Worm (Caenorhabditis elegans) whole organism, dauer: ENCODE data around the gene T19C4.1.
"Not testable (repeated sequence)": the region's sequence is repeated elsewhere in the genome, so short reads cannot be mapped to it uniquely, and the experiment has no call there.

Experiments
- unc-62 ChIP-seq: sonication (generic microtip); optimal IDR thresholded peaks from 2 replicates; lab custom pipeline; 2017; ENCODE audit warnings: missing biosample characterization, missing genetic modification reagents, missing genetic modification characterization

The T19C4.1 gene

DNA sequence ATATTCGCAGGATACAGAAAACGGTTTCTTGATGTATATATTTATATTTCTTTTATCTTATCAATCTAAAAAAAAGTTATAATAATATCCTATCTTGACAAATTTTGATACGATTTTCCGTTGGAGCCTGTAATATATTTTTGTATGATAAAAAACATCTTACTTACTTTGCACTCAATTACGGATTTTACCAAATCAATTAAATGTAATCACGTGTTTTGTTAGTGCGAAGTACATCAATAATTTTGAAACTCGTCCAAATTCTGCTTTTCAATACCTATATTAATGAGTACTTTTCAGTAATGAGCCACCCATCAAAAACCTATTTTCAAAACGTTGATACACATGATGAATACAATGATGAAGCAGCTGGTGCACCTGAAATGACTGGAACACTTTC is at the start of gene T19C4.1:
TSS of gene T19C4.1 (plus strand) at position 301 of the 400 bp plus-strand sequence.
- no peak for TF ChIP-seq unc-62 (GFP tag; lab: Kevin White, UChicago)

DNA sequence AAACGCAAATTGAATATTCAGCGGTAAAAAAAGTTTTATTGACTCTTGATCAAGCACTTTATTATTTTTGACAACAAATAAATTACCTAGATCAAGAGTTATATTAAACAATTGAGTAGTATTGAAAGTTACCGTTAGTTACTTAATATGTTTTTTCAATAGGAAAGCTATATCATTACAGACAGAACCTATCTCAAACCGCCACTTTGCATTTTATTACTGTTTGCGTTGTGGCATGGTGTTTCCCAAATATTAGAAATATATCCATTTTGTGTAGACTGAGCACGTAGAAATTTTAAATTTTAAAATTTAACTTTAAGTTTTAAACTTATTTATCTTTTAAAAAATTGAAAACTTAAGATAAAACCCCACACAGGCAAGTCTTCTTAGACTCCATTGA is 45.1 kb upstream of the T19C4.1 start:
- TF ChIP-seq unc-62 (GFP tag; lab: Kevin White, UChicago): no peak

DNA sequence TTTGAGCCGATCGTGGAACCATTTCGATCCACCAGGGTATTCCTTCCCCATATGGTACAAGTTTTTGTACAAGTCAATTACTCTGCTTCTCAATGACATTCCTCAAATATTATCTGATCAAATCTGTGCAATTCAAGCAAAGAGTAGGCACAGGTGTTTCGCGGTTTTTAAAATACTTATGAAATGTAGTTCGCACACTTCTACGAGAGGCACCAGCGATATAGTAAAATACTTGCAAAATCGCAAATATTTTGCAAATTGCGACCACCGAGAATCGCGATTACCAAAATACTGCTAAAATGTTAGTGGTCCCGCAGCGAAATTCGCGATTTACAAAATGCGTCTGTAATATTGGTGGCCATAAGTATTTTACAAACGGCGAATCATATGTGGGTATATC is 39.9 kb upstream of the T19C4.1 start, which contains the start of gene Y42A5A.5:
TSS of gene Y42A5A.5 (minus strand) at position 101 of the 400 bp plus-strand sequence.
- TF ChIP-seq unc-62 (GFP tag; lab: Kevin White, UChicago): not testable (repeated sequence)

DNA sequence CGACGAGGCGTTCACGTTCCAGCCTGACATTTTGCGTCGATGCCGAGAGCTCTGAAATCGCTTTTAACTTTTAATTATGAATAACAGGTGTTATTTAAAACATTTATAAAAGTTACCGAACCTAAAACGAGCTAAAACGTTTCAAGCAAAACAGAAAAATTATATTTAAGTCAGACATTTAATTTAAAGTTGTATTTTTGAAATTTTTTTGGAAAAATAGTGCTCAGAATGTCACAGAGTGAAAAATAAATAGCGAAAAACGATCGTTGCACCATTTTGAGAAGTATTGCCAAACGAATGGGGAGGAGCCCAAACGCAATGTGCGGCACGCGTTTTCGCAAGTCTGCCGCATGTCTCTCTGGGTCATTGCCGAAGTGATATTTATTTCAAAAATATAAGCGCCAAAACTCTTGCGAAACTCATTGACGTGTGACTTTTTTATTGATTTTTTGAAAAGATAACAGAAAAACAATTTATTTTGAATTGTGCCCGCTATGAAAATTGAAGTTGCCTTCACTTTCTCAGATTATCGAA is 36.4 kb upstream of the T19C4.1 start, which contains the start of gene erfa-3:
TSS of gene erfa-3 (minus strand) at position 51 of the 534 bp plus-strand sequence.
- no peak for TF ChIP-seq unc-62 (GFP tag; lab: Kevin White, UChicago)

DNA sequence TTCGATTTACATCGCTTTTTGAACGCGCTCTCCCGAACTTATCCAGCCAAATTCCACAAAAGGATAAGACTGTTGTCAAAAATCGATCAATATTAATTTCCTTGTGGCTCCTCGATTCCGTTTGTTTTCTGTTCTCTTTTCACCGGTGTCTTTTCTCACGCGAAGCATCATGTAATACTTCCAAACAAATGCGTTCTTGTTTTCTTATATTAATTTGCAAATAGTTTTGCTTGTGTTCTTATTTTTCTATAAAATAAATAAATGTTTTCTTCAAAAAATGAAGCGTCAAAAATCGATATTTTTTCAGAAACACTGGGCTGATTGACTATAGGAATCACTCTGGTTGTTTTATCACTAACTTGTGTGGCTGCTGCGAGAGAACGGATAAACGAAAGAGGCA is 35.9 kb upstream of the T19C4.1 start, which contains the start of gene math-33:
TSS of gene math-33 (plus strand) at position 301 of the 400 bp plus-strand sequence.
- TF ChIP-seq unc-62 (GFP tag; lab: Kevin White, UChicago): no peak

DNA sequence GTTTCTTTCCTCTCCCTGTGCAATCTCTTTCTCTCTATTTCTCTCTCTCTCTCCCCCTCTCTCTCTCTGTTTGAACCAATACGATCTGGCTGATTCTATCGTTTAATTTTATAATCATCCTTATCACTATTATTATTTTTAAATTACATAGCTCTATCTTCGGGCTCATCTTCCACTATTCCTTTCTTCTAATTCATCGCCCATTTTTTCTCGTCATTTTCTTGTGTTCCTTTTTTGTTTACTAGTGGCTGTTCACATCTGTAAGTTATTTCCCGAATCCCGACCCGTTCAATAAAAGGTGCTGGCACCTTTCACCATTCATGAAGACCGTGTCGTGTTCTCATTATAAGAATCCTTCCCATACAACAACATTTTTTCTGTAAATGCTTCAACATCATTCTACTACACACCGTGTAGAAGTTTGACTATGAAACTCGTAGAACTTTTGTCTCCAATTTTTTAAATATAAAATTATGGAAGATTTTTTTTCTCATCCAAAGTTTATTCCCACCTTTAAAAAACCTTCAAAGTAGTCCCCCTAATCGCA is 31.3 kb upstream of the T19C4.1 start:
- no peak for TF ChIP-seq unc-62 (GFP tag; lab: Kevin White, UChicago)

DNA sequence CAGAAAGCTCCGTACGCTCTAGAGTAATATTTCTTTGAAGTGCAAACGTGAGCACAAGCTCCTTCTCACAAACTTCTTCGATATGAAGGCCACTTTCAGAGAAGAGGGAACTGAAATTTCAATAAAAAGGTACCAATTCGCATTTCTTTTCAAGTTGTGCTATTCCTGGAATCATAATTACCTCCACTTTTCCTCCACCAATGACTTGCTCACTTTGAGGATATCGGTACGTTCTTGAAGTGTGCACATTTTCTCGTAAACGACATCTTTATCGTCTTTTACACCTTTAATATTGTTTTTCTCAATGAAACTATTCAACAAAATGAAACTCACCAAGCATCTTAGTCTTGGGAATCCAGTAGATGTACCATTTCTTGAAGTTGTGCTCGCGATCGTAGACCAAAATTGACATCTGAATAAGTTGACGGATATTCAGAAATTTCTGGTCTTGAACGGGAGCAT is 30.2 kb upstream of the T19C4.1 start, which contains the start of gene scb-1:
TSS of gene scb-1 (minus strand) at position 412 of the 462 bp plus-strand sequence.
- TF ChIP-seq unc-62 (GFP tag; lab: Kevin White, UChicago): no peak

DNA sequence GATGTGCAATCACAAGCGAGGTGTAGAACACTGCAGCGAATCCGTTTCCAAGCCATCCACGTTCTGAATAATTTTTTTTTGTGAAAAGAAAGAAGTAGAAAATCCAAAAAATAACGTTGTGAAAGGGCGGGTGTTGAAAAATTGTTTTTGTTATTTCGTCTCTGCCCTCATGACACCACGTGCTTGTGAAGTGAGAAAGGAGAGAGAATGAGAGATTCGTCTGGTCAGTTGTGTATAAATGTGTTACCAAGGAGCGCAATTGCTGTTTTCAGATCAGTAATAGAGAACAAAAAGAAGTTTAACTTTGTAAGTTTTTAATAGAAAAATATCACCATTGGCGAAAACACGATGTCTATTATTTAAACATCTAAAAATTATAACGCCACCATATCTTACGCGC is 28.3 kb upstream of the T19C4.1 start:
- TF ChIP-seq unc-62 (GFP tag; lab: Kevin White, UChicago): no peak

DNA sequence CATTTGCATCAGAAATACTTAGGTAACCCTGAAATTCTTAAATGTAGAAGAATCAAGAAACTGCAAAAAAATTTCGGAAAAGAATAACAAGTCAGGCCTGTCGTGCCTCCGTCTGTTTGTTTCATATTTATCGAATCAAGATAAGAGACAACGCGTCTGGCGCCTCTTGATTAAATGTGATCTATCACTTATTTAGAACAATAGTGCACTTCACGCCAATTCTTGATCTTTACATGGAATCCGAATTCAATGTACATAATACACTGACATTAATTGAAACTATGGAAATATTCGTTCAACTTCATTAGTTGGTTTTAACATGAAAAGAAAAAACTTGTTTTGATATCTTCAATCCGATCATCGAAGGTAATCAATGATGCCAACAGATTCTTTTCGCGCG is 27.0 kb upstream of the T19C4.1 start, which contains the start of gene mboa-2:
TSS of gene mboa-2 (minus strand) at position 28 of the 400 bp plus-strand sequence.
- TF ChIP-seq unc-62 (GFP tag; lab: Kevin White, UChicago): no peak

DNA sequence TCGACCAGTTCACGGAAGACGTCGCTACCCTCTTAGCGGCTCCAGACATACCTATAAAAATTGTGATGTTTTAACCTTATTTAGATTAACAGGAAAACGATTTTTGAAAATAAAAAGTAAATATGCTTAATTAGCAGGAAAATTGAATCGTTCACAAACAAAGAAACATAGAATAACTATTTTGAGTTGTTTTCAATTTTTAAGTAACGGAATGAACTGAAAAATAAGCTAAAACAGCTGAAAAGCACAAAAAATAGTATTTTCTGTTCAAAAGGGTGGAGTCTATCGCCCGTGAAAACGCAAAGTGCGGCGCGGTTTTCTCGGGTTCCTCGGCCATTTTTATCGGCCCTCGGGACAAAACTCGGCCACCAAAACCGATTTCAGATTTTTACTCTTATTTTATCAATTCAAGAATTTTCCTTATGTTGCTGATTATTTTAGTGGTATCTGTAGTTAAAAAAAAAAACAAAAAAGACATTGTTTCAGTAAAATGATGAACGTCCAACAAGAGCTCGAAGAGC is 25.6 kb upstream of the T19C4.1 start, which contains the start of the genes atp-5 and lmtr-3:
TSS of gene atp-5 (minus strand) at position 51 of the 521 bp plus-strand sequence.
TSS of gene lmtr-3 (plus strand) at position 370 of the 521 bp plus-strand sequence.
- TF ChIP-seq unc-62 (GFP tag; lab: Kevin White, UChicago): no peak

DNA sequence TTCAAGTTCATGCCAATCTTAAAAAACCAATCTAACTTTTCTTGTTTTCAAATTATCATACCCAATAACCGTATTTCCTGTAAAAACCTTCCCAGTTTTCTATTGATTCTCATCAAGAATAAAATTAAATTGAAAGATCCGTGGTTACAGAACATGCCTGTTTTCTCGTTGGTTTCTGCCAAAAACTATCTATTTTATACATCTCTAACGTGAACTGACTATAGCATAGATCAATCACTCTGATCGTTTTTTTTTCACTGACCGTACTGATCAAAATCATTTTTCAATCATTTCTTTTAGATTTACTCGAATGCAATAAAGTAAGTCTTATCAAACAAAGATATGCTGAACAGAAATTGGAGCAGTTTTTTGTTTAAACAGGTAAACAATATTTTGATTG is 24.6 kb upstream of the T19C4.1 start, which contains the start of gene C06H2.2:
TSS of gene C06H2.2 (plus strand) at position 301 of the 400 bp plus-strand sequence.
- TF ChIP-seq unc-62 (GFP tag; lab: Kevin White, UChicago): no peak

DNA sequence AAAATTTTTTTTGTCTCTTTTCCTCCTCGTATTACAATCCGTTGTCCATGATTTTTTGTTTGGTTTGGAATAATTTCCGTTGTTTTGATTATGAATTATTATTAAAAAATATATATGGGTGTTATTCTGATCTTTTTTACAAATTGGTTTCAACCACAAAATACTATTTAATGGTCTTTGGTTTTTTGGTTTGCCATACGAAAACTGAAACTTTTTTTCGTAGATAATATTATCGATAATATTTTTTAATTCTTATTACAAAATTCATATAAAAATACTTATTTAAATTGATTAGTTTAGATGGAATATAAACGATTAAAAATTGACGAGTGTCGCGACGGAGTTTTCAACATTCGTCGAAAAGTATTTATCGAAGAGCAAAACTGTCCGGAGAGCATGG is 22.3 kb upstream of the T19C4.1 start, which contains the start of gene jmjd-5:
TSS of gene jmjd-5 (plus strand) at position 301 of the 400 bp plus-strand sequence.
- TF ChIP-seq unc-62 (GFP tag; lab: Kevin White, UChicago): no peak

DNA sequence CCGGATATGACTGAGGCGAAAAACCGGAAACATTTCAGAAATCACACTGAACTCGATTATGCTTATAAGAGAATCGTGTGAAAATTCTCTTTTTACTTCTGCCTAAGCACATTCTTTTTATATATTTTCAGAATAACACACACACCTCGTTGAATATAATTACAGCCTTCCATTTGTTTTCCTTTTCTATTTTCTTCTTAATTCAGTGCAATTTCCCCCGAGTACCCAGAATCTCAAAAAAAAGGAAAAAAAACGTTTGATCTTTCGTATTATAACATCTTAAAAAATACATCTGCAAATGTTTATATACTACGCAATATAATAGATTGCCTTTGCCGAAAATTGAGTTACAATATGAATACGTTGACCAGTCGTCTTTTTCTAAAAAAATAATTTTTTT is 17.7 kb upstream of the T19C4.1 start:
- TF ChIP-seq unc-62 (GFP tag; lab: Kevin White, UChicago): no peak

DNA sequence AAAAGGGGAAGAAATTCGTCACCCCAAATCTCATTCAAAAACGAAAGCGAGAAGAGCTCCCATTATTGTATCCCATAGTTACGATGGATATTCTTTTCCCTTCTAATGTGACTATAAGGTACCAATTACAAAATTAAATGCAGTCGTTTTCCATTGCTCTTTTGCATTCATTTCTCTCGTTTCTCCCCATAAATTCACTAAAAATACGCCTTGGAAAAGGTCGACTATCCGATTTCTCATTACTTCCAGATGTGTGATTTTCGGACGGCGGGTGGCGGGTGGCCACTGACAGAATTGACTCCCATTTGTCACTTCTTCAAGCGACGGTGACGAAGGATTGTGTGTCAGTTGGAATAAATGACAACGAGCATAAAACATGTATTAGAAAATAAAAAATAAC is 16.0 kb upstream of the T19C4.1 start:
- TF ChIP-seq unc-62 (GFP tag; lab: Kevin White, UChicago): no peak

DNA sequence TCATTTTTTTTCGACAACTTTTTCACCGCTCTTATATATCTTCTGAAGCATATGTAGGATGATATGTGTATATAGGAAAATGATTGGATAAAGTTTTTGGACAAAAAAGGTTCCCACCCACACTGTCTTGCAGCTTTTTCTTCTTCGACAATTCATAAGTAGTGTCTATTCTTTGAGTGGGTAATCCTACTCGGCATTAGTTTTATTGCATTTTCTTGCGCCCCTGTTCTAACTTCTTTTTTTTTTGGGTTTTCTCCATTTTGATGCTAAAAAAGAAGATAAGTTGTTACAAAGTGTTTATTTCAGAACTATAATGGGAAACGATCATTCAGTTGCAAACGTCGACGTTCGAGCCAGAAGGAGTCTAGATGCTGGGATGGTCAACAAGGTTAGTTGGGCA is 15.2 kb upstream of the T19C4.1 start, which contains the start of gene glb-3:
TSS of gene glb-3 (plus strand) at position 301 of the 400 bp plus-strand sequence.
- no peak for TF ChIP-seq unc-62 (GFP tag; lab: Kevin White, UChicago)

DNA sequence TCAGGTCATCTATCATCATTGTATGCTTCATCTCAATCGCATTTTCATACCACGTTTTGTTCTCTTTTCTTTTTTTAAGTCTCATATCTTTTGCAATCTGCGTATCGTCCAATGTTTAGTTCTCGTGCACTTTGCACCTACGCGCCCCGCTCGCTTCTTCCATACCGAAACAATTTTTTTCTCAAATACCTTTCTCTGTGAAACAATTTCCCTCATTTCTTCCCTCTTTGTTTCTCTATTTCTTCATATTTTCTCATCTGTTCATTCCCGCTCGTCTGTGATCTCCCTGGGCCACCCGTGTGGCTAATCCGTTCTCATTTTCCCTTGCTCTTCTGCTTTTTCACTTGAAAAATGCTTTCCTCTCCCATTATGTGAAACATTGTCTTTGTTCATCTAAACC is 9.2 kb upstream of the T19C4.1 start:
- no peak for TF ChIP-seq unc-62 (GFP tag; lab: Kevin White, UChicago)
